Fruit fly (Drosophila melanogaster): ENCODE data around the gene Ca-beta.

Gene Ca-beta

DNA sequence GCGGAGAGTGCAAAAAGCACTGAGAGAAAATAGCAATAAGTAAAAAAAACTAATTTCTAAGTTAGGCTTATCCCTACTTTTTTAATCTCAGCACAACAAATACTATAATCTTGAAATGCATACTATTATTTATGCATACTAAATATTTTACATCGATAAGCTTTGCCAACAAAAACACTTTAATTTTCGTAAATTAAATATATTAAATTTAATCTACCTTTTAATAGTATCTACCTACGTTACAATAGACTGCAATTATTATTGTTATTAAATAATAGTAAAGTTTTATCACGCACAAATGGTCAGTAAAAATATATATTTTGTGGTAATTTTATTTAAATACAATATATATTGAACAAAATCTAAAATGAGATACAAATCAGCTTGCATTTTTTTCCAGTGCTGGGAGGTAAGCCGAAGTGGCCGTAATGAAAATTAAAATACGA lies 21.2 kb downstream of the Ca-beta start:
- TF ChIP-seq kay (GFP tag; ENCODE audit: borderline replicate concordance), result no peak
- TF ChIP-seq CG33017 (tag; optimal IDR thresholded peaks at IDR 0.05), result no peak
- TF ChIP-seq CG7045 (GFP tag; optimal IDR thresholded peaks at IDR 0.05), result no peak
- no peak for TF ChIP-seq ovo (GFP tag; optimal IDR thresholded peaks at IDR 0.05)
- no peak for TF ChIP-seq CG7101 (tag; optimal IDR thresholded peaks at IDR 0.05)
- TF ChIP-seq toe (GFP tag; optimal IDR thresholded peaks at IDR 0.05), result no peak
- TF ChIP-seq CG14711 (tag; optimal IDR thresholded peaks at IDR 0.05), result no peak
- TF ChIP-seq CG12768 (GFP tag; optimal IDR thresholded peaks at IDR 0.05), result no peak
- TF ChIP-seq cic (GFP tag; optimal IDR thresholded peaks at IDR 0.05), result no peak
- TF ChIP-seq Hr96 (GFP tag; optimal IDR thresholded peaks at IDR 0.05), result no peak
- no peak for TF ChIP-seq Crg-1 (GFP tag; optimal IDR thresholded peaks at IDR 0.05)
- TF ChIP-seq Mnt (GFP tag; optimal IDR thresholded peaks at IDR 0.05), result no peak
- TF ChIP-seq bab1 (GFP tag; optimal IDR thresholded peaks at IDR 0.05), result no peak

DNA sequence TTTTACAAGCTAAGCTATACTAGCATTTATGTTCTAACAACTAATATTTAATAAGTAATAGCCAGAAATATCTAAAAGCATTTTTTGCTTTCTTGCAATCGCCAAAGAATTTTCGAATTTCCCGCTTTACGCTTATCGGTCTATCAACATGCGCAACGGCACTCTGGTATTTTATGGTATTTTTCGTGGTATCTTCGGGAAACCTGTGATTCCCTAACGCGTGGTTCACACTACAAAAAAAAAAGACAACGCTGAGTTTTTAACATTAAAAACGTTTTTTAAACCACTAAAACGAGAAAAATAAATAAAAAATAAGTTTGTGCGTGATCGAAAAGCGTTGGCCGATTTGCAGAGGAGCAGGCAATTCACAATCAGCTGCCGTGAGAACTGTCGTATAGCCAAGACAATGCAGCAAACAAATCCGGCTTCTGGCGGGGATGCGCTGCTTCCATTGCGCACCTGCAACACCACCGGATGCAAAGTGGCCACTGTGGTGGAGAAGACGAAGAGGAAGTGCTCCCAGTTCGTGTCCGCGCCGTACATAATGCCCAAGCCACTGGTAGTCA lies 24.4 kb downstream of the Ca-beta start, which contains the start of gene Boh2:
Gene Boh2 (plus strand): TSS at position 207 of the 566 bp plus-strand sequence.
- TF ChIP-seq cnc (optimal IDR thresholded peaks at IDR 0.05) (no peak), pad (GFP tag; optimal IDR thresholded peaks at IDR 0.05) (no peak), CG11617 (GFP tag; optimal IDR thresholded peaks at IDR 0.05) (no peak), Mnt (GFP tag; optimal IDR thresholded peaks at IDR 0.05) (no peak), CG7101 (tag; optimal IDR thresholded peaks at IDR 0.05) (no peak), CG7045 (GFP tag; optimal IDR thresholded peaks at IDR 0.05) (no peak), CG12768 (GFP tag; optimal IDR thresholded peaks at IDR 0.05) (no peak), tj (GFP tag; optimal IDR thresholded peaks at IDR 0.05) (no peak), ovo (GFP tag; optimal IDR thresholded peaks at IDR 0.05) (no peak), CG14711 (tag; optimal IDR thresholded peaks at IDR 0.05) (no peak)

DNA sequence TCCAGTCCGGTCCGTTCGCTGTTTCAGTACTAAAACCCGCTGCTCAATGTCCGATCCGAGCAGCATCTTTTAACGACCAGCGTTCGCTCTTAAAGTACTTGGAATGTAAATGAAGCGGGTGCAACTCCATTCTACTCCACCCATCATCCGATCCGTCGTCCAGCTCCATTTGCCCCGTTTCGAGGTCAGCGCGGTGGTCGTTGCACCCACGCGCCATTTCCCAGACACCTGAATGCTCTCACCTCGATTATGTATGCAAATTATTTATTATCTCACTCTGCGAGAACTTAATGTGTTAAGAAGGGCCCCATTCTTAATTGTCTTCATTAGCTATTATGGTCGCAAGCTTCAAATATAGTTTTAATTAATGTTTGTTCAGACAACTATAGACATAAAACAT lies 25.0 kb downstream of the Ca-beta start:
- TF ChIP-seq CG5204 (GFP tag; optimal IDR thresholded peaks at IDR 0.05), result no peak
- TF ChIP-seq CG12768 (GFP tag; optimal IDR thresholded peaks at IDR 0.05), result no peak
- no peak for TF ChIP-seq cnc (optimal IDR thresholded peaks at IDR 0.05)
- no peak for TF ChIP-seq Crg-1 (GFP tag; optimal IDR thresholded peaks at IDR 0.05)
- no peak for TF ChIP-seq tj (GFP tag; optimal IDR thresholded peaks at IDR 0.05)

DNA sequence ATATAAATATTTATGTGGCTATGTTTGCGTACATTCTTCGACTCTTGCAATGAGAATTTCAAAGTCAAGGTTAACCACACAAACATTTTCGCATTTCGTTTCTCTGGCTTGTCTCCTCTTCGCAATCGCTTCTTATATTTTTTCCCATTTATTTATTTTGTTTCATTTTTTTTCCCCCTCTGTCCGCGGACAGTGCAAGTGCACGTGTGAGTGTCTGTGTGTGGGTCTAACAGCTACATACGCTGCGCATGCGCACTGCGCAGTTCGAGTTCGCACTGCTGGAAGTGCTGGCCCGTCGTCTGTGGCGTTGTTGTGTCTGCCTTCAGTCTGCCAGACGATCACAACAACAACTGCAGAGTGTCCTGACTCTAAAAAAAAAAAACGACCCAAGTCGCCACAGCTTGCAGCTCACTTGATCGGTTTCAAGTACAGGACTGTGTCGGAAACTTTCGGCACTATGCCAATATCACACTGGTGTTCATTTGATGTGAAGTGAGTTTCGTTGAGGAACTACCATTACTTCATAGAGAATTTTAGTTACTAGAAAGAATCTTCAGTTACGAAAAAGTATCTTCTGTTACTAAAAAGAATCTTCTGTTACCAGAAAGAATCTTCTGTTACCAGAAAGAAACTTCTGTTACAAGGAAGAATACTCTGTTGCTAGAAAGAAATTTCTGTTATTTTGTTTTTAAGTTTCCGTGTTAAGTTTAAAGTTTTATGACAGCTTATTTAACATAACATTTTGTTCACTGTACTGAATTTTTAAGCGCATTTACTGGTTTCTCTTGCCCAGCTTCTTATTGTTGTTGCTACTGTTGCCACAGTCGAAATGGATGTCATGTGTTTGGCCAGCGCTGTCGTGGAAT lies 27.7 kb downstream of the Ca-beta start:
- TF ChIP-seq Mnt (GFP tag; optimal IDR thresholded peaks at IDR 0.05) (no peak), Hr96 (GFP tag; optimal IDR thresholded peaks at IDR 0.05) (no peak), cic (GFP tag; optimal IDR thresholded peaks at IDR 0.05) (no peak)

DNA sequence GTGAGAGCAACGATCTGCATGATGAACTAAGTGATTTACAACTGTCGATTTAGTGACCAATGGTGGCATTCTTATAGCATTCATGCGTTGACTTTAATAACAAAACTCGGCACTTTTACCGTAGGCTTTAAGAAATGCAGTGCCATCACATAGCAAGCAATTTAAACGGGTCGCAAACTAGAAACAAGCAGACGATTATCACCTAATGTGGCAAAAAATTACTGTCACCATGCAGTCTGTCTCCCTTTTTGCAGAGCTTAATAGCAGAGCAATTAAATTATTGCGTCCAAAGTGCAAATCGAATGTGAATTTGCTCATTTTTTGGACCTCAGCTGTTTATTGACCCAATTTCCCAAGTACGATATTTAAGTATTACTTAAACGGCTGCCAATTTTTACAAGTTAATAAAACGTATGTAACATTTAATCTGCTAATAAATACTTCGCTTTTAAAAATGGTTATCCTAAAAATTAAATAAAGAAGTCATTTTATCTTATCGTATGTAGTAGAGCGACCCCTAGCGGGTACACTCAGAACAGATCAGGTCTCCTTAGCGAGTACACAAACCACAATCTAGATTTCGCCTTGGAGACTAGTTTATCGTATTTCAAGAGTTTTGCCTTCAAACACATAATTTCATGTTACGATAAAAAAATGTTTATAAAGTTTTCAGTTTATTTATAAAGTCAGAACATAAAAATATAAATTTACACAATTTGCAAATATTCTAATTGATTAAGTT lies 31.6 kb downstream of the Ca-beta start, which contains the start of gene Vm32E:
Gene Vm32E (minus strand): TSS at position 51 of the 742 bp plus-strand sequence.
- TF ChIP-seq toe (GFP tag; optimal IDR thresholded peaks at IDR 0.05) (no peak), tj (GFP tag; optimal IDR thresholded peaks at IDR 0.05) (peak; percentile 89), CG11617 (GFP tag; optimal IDR thresholded peaks at IDR 0.05) (no peak), kay (GFP tag; ENCODE audit: borderline replicate concordance) (peak; percentile 50)

DNA sequence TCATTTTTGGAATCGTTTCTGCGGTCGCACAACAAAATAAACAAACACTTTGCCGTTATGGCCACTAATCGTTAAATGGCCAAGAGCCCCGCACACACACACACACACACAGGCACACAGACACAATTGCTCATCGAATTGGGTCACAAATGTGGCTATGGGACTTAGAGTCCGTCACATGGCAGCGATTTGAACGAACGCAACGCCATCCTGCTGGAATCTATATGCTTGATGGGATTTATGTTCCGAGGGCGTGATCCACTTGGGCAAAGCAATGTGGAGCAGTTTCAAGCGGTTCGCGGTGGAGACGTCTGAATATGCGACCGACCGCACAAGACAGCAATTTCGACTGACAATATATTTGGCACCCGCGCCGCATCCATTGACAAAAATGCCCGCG lies 32.8 kb downstream of the Ca-beta start:
- TF ChIP-seq tj (GFP tag; optimal IDR thresholded peaks at IDR 0.05) (no peak), CG7101 (tag; optimal IDR thresholded peaks at IDR 0.05) (no peak), Hr96 (GFP tag; optimal IDR thresholded peaks at IDR 0.05) (no peak)

DNA sequence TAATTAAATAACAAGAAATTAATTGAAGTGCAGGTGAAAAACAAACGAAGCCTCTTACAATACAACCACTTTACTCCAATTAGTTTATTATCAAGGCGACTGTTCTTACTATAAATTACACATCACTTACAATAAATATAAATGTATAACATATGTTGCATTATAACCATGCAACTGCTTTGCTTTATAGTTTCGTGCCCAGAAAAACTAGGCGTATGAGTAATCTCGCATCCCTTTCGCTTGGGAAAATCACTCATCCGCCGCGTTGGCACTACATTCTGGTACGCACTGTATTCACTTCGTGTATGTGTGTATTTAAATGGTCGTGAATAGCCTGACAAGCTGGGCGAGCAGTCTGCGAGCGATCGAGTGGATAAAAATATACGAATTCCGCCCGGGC lies 33.4 kb downstream of the Ca-beta start:
- TF ChIP-seq Crg-1 (GFP tag; optimal IDR thresholded peaks at IDR 0.05) (no peak), kay (GFP tag; ENCODE audit: borderline replicate concordance) (no peak), cnc (optimal IDR thresholded peaks at IDR 0.05) (no peak), tj (GFP tag; optimal IDR thresholded peaks at IDR 0.05) (no peak), Hr96 (GFP tag; optimal IDR thresholded peaks at IDR 0.05) (no peak), CG11617 (GFP tag; optimal IDR thresholded peaks at IDR 0.05) (no peak), CG7101 (tag; optimal IDR thresholded peaks at IDR 0.05) (no peak), CG1620 (GFP tag; optimal IDR thresholded peaks at IDR 0.05) (no peak), CG5204 (GFP tag; optimal IDR thresholded peaks at IDR 0.05) (no peak), CG12768 (GFP tag; optimal IDR thresholded peaks at IDR 0.05) (no peak), ovo (GFP tag; optimal IDR thresholded peaks at IDR 0.05) (no peak), toe (GFP tag; optimal IDR thresholded peaks at IDR 0.05) (no peak), CG7045 (GFP tag; optimal IDR thresholded peaks at IDR 0.05) (no peak), CG33017 (tag; optimal IDR thresholded peaks at IDR 0.05) (no peak), Mnt (GFP tag; optimal IDR thresholded peaks at IDR 0.05) (no peak), Clk (GFP tag; optimal IDR thresholded peaks at IDR 0.05) (no peak), pad (GFP tag; optimal IDR thresholded peaks at IDR 0.05) (no peak), cic (GFP tag; optimal IDR thresholded peaks at IDR 0.05) (no peak), CG14711 (tag; optimal IDR thresholded peaks at IDR 0.05) (no peak)

Data from whole organism, adult.